Worm (Caenorhabditis elegans): ENCODE results near the gene cyp-33E3.

DNA sequence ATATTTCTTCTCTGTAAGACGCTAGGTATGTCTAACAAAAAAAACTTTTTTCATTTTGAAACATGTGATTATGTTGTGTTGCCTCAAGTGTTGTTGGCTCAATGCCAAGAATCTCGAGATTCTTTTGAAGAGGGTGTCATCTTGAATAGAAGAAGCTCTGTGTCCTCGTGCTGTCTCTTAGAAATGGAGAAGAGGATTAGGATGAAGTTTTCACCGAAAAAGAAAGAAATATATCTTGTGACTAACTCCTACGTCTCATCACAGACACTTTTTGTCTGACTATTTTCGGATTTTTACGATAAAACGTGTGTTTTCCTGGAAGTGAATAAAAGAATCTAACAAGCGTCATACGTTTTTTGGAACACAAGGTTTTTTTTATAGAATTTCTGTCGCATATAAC lies 27.2 kb upstream of the cyp-33E3 start:
- no peak for TF ChIP-seq mxl-3 (GFP tag; optimal IDR thresholded peaks at IDR 0.05)
- no peak for TF ChIP-seq aly-2 (tag; optimal IDR thresholded peaks at IDR 0.05)

All from whole organism, L4 larva.